Fruit fly (Drosophila melanogaster): ENCODE results near the gene CG1578.

Gene CG1578

DNA sequence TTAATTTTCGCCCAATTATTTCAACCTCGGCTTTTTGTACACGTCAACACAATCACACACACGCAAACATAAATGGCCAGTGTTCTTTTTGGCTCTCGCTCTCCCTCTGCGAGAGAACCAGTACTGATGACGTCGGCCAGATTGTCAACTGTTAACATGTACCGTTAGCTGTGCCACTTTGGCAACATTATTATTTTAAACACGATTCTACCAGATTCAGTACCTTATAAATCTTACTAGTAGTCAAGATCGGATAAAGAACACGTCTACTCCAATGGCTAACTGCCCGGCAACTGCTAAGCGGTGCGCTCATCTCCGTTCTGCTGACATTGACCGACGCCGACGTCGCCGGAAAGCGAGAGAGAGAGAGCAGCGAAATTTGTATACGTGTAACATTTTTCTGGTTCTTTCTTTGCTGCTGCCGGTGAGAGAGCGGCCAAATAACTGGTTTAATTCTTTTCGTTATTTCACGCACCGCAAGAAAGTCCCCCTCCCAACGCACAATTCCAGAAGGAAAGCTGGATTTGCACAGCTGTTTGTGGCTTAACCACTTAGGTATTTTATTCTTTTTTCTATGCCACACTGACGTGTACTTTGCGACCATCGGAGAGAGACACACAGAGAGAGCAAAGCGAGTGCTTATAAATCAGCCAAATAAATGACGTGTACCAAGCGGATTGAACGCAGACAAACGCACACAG lies 11.1 kb downstream of the CG1578 start:
- no peak for TF ChIP-seq CTCF (optimal IDR thresholded peaks at IDR 0.05)
- TF ChIP-seq CG8478 (optimal IDR thresholded peaks at IDR 0.05), result no peak

DNA sequence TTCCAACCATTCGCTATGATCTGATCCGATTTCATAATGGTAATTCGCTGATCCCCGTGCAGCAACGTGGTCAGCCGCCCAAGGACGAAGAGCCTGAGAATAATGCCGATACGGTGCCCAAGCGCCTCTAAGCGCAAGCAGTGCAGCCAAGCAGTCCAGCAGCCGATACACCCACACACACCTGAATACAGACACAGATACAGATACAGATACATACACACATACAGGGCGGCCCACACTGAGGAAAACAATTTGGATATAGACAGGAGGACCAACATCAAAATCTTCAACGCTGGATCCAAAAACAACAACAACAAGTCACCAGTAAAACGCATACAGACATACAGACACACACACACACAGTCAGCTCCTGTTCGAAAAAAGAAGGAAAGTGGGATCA lies 16.4 kb downstream of the CG1578 start:
- TF ChIP-seq CG8478 (optimal IDR thresholded peaks at IDR 0.05), result no peak
- no peak for TF ChIP-seq CTCF (optimal IDR thresholded peaks at IDR 0.05)

DNA sequence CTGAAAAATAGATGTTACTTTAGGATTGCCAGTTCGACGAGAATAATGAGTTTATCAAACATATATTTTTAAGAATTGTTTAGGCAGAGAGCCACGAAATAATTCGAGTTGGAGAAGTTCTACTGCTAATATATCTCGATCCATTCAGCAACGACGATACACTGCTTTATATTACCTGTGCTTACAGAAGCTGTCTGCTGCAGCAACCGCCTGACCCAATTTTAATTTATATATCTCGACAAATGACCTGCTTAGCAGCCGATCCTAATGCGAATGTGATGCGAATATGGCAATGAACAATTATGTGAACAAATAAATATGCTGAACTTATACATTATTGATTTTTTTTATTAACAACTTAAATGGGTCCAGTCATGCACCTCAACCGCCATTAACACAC lies 17.8 kb downstream of the CG1578 start:
- no peak for TF ChIP-seq CG8478 (optimal IDR thresholded peaks at IDR 0.05)
- no peak for TF ChIP-seq CTCF (optimal IDR thresholded peaks at IDR 0.05)

DNA sequence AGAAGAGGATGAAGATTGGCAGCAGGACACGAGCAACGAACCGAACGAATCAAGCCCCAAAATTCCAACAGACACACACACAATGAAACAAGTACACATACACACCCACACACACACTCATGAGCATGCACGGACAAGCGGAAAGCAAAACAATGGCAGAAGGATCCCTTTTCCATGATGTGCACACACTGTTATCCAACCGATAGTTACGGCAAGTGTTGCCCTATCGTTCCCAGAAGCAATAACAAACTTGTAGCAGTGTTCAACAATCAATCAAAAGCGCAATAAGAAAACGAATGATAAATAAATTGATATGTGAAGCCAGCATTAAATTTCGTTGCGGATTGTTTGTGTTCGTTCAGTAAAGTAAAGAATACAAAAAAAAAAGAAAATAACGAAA lies 19.4 kb downstream of the CG1578 start:
- no peak for TF ChIP-seq CG8478 (optimal IDR thresholded peaks at IDR 0.05)
- no peak for TF ChIP-seq CTCF (optimal IDR thresholded peaks at IDR 0.05)

DNA sequence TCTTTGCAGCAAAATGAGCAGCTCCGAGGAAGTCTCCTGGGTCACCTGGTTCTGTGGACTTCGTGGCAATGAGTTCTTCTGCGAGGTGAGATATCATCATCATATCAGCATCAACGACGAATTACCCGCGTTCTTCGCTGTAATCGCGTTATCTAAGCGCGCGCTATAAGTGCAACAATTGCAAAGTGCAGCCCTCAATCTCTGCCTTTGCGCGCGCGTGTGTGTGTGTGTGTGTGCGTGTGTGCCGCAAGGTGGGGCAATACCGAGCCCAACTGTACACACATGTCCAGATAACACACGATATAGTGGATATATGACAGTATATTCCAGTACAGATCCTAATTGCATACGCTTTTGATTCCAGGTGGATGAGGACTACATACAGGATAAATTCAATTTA lies 22.9 kb downstream of the CG1578 start:
- TF ChIP-seq CTCF (optimal IDR thresholded peaks at IDR 0.05) (no peak), CG8478 (optimal IDR thresholded peaks at IDR 0.05) (no peak)

DNA sequence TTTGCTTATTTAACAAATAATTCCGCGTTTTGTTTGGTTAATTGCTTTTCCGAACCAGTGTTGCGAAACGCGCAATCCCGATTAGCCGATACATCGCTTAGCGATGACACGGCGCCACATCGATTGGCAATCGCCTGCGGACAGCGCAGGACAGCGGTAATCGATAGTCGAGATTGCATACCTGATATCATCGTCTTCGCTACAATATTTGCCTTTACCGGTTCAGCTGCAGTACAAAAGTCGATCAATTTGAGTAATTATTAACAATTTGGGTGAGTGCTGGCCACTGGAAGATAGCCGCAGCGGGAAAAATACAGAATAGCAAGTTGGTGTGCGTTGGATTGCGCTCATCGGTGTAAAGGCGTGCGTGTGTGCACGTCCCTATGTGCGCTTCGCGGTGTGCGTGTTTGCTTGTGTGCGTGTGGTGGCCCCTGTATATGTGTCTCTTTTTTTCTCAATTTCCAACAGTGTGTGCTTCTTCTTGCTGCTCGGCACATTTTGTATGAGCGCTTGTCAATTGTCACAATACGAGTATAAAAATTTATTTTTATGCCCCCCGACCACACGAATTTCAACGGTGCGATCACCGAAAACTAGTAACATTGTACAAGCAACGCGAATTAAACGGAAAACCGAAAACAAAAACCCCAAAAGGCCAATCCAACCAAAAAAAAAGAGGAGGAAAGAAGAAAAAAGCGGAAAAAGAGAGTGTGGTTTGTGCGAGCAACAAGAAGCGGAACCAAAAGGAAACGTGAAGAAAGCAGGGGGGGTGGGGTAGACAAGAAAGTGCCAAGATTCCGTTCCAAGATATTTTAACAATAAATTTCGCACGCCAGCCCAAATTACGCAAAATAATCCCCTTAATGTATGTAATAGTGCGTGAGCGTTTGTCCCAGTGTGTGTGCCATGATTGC lies 23.7 kb downstream of the CG1578 start, which contains the start of gene CkIIbeta:
CkIIbeta (plus strand) TSS at position 119 of the 914 bp plus-strand sequence.
- TF ChIP-seq CG8478 (optimal IDR thresholded peaks at IDR 0.05) (no peak), CTCF (optimal IDR thresholded peaks at IDR 0.05) (peak in 1 of 2 experiments; percentile 19)

DNA sequence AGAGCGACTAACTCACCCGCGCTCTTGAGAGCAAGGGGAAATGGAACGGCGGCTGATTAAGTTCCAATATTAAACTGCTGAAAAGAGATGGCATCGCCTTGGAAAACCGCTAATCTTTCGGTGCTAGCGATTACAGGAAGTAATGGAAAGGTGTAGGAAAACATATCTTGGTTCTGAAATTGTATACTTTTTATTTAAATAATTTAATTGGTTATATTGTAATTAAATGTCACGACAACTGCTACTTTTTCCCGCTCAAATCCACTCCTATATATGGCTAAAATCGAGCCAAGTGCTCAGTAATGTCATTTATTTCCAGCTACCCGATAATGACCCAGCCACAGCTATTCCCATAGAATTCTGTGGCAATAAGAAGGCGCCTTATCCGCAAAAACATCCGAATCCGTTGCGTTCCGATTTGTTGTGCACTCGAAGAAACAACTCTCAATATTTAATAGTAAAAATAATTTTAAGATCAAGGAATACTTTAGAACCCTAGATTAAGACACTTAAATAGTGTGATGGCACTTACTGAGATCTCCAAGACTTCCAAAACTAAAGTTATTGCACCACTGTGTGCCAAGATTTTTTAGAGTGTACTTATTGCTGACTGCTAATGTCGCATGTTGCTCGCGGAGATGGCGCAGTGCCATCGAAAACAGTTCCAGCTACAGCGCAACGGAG lies 28.0 kb downstream of the CG1578 start:
- no peak for TF ChIP-seq CTCF (optimal IDR thresholded peaks at IDR 0.05)
- no peak for TF ChIP-seq CG8478 (optimal IDR thresholded peaks at IDR 0.05)

DNA sequence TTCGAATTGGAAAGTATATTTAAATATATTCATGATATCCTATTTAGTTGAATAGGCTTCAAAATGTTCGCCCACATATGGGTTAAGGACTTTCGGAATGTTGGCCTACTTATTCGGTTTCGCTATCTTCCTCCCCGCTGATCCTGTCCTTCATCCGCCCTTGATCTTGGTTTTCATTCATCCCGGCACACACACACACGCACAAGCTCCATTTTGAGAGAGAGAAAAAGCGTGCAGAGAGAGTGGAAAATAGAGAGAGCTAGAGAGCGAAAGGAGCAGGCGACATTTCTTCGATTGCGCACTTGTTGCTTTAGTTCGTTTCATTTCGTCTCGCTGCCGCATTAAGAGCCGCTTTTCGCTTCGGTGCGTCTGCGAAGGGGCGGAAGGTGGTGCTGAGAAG lies 29.3 kb downstream of the CG1578 start, which contains the start of gene Karl:
Karl (plus strand) TSS at position 301 of the 400 bp plus-strand sequence.
- no peak for TF ChIP-seq CTCF (optimal IDR thresholded peaks at IDR 0.05)
- TF ChIP-seq CG8478 (optimal IDR thresholded peaks at IDR 0.05), result no peak

DNA sequence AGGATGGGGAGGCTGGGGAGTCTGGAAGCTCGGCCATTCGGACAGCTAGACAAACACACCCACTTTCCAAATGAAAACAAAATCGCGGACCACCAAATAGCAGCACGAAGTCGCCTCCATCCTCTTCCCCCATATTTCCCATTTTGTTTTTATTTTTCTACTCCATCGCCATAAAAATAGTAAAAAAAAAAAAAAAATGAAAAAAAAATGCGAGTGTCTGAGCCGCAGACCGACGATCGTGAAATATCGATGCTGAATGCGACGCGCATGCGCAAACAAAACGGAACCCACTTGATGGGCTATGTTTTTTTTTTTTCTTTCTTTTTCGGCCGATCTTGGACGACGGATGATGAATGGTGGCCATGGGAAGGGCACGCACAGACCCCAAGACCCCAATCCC lies 31.4 kb downstream of the CG1578 start:
- TF ChIP-seq CG8478 (optimal IDR thresholded peaks at IDR 0.05) (no peak), CTCF (optimal IDR thresholded peaks at IDR 0.05) (no peak)

DNA sequence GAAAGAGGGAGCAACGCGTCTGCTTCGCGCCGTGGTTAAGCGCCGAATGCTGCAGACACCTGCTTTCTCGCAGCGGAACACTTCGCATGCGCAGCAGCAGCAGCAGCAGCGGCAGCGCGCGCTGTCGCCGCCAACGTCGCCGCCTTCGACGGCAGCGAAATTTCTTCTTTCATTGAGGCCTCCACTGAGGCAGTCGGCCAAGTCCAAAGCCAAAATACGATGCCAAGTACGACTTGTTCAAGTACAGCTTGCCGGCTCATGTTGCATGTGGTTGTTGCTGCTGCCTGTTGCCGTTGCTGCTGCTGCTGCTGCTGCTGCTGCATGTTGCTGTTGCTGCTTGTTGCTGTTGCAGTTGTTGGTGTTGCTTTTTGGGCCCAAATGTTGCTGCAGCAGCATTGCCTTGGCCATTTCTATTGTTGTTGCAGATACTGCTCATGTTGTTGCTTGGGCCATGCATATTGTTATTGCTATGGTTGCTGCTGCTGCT lies 37.6 kb downstream of the CG1578 start, which contains the start of gene dy:
dy (minus strand) TSS at position 51 of the 487 bp plus-strand sequence.
- TF ChIP-seq CTCF (optimal IDR thresholded peaks at IDR 0.05), result no peak
- TF ChIP-seq CG8478 (optimal IDR thresholded peaks at IDR 0.05), result no peak

DNA sequence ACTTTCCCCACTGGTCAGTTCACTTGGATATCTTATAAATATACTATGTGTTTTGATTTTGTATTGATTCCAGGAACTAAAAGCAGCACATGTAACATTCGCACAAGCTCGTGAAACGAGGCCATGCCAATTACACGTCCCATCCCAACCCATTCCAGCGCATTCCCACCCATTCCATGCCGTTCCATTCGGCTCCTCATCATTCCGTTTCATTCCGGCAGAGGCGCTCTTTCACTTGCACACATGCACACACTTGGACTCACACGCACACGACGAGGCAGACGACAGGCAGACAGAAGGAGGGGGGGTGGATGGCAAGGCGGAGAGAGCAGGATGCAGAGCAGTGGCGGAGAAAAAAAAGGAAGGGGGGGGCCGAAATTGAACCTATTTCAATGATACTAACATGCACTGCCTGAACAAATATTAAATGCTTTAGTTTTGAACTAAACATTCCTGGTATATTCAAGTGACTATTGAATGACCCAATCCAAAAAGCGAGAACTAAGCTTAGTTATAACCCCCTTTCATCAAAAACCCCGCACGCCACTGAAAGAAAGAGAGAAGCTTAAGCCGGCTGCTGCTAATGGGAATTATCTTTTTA lies 40.3 kb downstream of the CG1578 start:
- no peak for TF ChIP-seq CG8478 (optimal IDR thresholded peaks at IDR 0.05)
- TF ChIP-seq CTCF (optimal IDR thresholded peaks at IDR 0.05), result no peak

DNA sequence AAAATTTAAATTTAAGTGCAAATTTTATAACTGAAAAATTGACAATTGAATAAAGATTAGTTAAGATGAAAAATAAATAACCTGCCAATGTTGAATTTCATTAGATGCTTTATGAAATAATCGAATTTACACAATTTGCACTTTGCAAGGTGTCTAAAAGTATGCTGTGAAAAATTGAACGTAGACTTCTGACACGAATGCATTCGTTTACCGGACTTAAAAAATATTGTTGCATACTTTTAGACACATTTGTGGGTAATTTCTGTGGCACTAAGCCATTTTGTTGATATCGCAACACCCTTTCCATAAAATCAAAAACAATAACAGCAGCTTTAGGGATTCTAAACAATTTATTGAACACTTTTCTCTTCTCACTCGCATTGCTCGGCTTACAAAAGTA lies 46.9 kb downstream of the CG1578 start:
- TF ChIP-seq CTCF (optimal IDR thresholded peaks at IDR 0.05) (no peak), CG8478 (optimal IDR thresholded peaks at IDR 0.05) (no peak)

DNA sequence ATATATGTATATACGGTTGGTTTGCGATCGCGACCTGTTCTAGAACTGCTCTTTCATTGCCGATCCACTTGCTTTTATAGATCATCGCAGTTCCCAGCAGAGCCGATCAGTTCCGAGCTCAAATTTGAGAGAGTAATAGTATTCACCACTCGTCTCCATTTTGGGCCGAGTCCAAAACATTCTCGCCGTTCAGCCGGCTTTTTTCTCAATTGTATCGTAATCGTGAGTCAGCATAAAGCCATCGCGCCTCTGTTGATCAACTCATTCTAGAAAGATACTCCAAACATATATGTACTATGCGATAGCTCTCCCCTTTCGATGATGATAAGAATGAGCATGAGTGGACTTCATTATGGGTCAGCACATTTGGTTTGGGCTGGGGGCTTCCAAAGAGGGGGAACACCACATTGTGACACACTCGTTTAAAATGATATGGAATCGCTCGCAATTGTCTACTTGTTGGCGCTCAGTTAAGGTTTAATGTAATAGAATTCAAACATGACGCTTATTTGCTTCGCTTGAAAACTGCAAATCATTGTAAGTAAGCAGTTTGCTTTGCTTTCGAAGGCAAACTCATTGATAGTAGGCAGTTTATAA lies 51.7 kb downstream of the CG1578 start, which contains the start of gene CG9360:
CG9360 (minus strand) TSS at position 51 of the 597 bp plus-strand sequence.
- TF ChIP-seq CTCF (optimal IDR thresholded peaks at IDR 0.05), result no peak
- TF ChIP-seq CG8478 (optimal IDR thresholded peaks at IDR 0.05), result no peak
